Worm (Caenorhabditis elegans): ENCODE data around the gene srv-26.

- TF ChIP-seq T22C8.4 (GFP tag; IDR thresholded peaks at IDR 0.05): no peak
- no peak for TF ChIP-seq cog-1 (tag; optimal IDR thresholded peaks at IDR 0.05)
These were observed 41.9 kb downstream of the srv-26 start, which contains the start of gene nlp-16 for ce11 chrIV:6259732-6260131.
